Worm (Caenorhabditis elegans): ENCODE results near the gene ace-1.

DNA sequence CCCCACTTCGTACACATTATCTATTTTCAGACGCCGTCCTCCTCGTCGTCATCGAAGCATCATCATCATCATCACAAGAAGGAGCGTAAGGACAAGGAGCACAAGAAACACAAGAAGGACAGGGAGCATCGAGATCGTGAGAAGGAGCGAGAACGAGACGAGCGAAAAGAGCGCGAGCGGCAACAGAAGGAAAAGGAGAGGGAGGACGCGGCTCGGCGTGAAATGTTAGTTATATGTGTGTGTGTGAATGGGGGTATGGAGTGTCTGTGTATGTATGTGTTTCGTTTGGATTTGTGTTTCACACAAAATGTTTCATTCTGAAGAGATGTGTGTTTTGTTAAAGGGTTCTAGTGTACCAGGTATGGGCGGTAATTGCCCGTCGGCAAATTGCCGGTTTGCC, 24.8 kb upstream of the ace-1 start:
- TF ChIP-seq unc-30 (tag; optimal IDR thresholded peaks at IDR 0.05): no peak
- no peak for TF ChIP-seq sup-37 (GFP tag; optimal IDR thresholded peaks at IDR 0.05)
- TF ChIP-seq ztf-4 (tag; optimal IDR thresholded peaks at IDR 0.05): no peak
- no peak for TF ChIP-seq nhr-11 (tag; optimal IDR thresholded peaks at IDR 0.05)
- no peak for TF ChIP-seq nhr-76 (tag; optimal IDR thresholded peaks at IDR 0.05)
- no peak for TF ChIP-seq lir-3 (tag; optimal IDR thresholded peaks at IDR 0.05; ENCODE audit: poor library complexity)
- no peak for TF ChIP-seq snpc-4 (tag; optimal IDR thresholded peaks at IDR 0.05)
- no peak for TF ChIP-seq nhr-237 (tag; optimal IDR thresholded peaks at IDR 0.05)
- no peak for TF ChIP-seq ama-1 (optimal IDR thresholded peaks at IDR 0.05)
- no peak for TF ChIP-seq rnt-1 (tag; optimal IDR thresholded peaks at IDR 0.05)
- no peak for TF ChIP-seq jun-1 (tag; optimal IDR thresholded peaks at IDR 0.05)
- TF ChIP-seq fkh-10 (GFP tag; optimal IDR thresholded peaks at IDR 0.05): no peak
- TF ChIP-seq mab-9 (GFP tag; IDR thresholded peaks at IDR 0.05): no peak
